Worm (Caenorhabditis elegans) whole organism, L2 larva: ENCODE results near the gene Y73C8C.8.

Source experiments
- C34F6.9 ChIP-seq: fragments of 150-350 bp; optimal IDR thresholded peaks from 2 replicates; lab custom pipeline; 2014; ENCODE audit warnings: missing biosample characterization, missing genetic modification characterization
- F13H6.1 ChIP-seq: sonication (generic microtip); optimal IDR thresholded peaks from 2 replicates; lab custom pipeline; 2016; ENCODE audit warnings: missing genetic modification characterization, missing compliant biosample characterization
- alr-1 ChIP-seq: fragments of 150-350 bp; optimal IDR thresholded peaks from 2 replicates; lab custom pipeline; 2014; ENCODE audit warnings: missing biosample characterization, missing genetic modification characterization
- ama-1 ChIP-seq: fragments of 150-350 bp; optimal IDR thresholded peaks from 2 replicates; lab custom pipeline; 2018; ENCODE audit warnings: inconsistent platforms
- blmp-1 ChIP-seq: sonication (generic microtip); optimal IDR thresholded peaks from 2 replicates; lab custom pipeline; 2017; ENCODE audit warnings: missing genetic modification characterization, mild to moderate bottlenecking, missing compliant biosample characterization, antibody characterized with exemption, moderate library complexity; ENCODE audit not compliant: insufficient read depth
- ceh-16 ChIP-seq: fragments of 150-350 bp; optimal IDR thresholded peaks from 2 replicates; lab custom pipeline; 2014; ENCODE audit warnings: missing biosample characterization, missing genetic modification characterization
- crh-2 ChIP-seq: sonication (generic microtip); optimal IDR thresholded peaks from 2 replicates; lab custom pipeline; 2017; ENCODE audit warnings: missing biosample characterization, missing genetic modification characterization
- egl-27 ChIP-seq: sonication (generic microtip); optimal IDR thresholded peaks from 3 replicates; lab custom pipeline; 2017; ENCODE audit warnings: missing biosample characterization, missing genetic modification reagents, missing genetic modification characterization
- elt-1 ChIP-seq: fragments of 150-350 bp; optimal IDR thresholded peaks from 2 replicates; lab custom pipeline; 2014; ENCODE audit warnings: missing biosample characterization, missing genetic modification characterization
- elt-3 ChIP-seq: sonication (generic microtip); optimal IDR thresholded peaks from 2 replicates; lab custom pipeline; 2017; ENCODE audit warnings: missing biosample characterization, missing genetic modification characterization
- gmeb-1 ChIP-seq: fragments of 150-350 bp; optimal IDR thresholded peaks from 2 replicates; lab custom pipeline; 2014; ENCODE audit warnings: missing biosample characterization, missing genetic modification characterization
- lin-11 ChIP-seq: fragments of 150-350 bp; sonication (generic microtip); optimal IDR thresholded peaks from 2 replicates; lab custom pipeline; 2014; ENCODE audit warnings: missing biosample characterization, missing genetic modification characterization, inconsistent platforms, mixed read lengths
- lin-13 ChIP-seq: fragments of 150-350 bp; optimal IDR thresholded peaks from 2 replicates; lab custom pipeline; 2014; ENCODE audit warnings: missing biosample characterization, missing genetic modification reagents, missing genetic modification characterization
- lin-39 ChIP-seq: fragments of 150-350 bp; optimal IDR thresholded peaks from 2 replicates; lab custom pipeline; 2014; ENCODE audit warnings: missing biosample characterization, missing genetic modification reagents, missing genetic modification characterization
- lsy-2 ChIP-seq, 2 experiments: fragments of 150-350 bp in 1 of 2; sonication (generic microtip) in 1 of 2; optimal IDR thresholded peaks; 2 replicates each; lab custom pipeline; 2014 to 2017; ENCODE audit warnings: missing biosample characterization in 2 of 2, missing genetic modification characterization in 2 of 2
- mab-5 ChIP-seq: fragments of 150-350 bp; optimal IDR thresholded peaks from 2 replicates; lab custom pipeline; 2014; ENCODE audit warnings: missing biosample characterization, missing genetic modification characterization
- mbf-1 ChIP-seq: sonication (generic microtip); optimal IDR thresholded peaks from 2 replicates; lab custom pipeline; 2017; ENCODE audit warnings: missing biosample characterization, missing genetic modification characterization
- nhr-10 ChIP-seq: sonication (generic microtip); optimal IDR thresholded peaks from 2 replicates; lab custom pipeline; 2017; ENCODE audit warnings: missing biosample characterization, missing genetic modification characterization
- nhr-11 ChIP-seq: fragments of 150-350 bp; optimal IDR thresholded peaks from 2 replicates; lab custom pipeline; 2014; ENCODE audit warnings: missing biosample characterization, missing genetic modification characterization
- nhr-129 ChIP-seq: fragments of 150-350 bp; optimal IDR thresholded peaks from 2 replicates; lab custom pipeline; 2014; ENCODE audit warnings: missing biosample characterization, missing genetic modification characterization
- nhr-23 ChIP-seq: fragments of 150-350 bp; optimal IDR thresholded peaks from 2 replicates; lab custom pipeline; 2014; ENCODE audit warnings: missing biosample characterization, missing genetic modification reagents, missing genetic modification characterization
- nhr-77 ChIP-seq: fragments of 150-350 bp; optimal IDR thresholded peaks from 2 replicates; lab custom pipeline; 2014; ENCODE audit warnings: missing biosample characterization, missing genetic modification characterization
- peb-1 ChIP-seq: fragments of 150-350 bp; optimal IDR thresholded peaks from 2 replicates; lab custom pipeline; 2014; ENCODE audit warnings: missing biosample characterization, missing genetic modification characterization
- skn-1 ChIP-seq: sonication (generic microtip); optimal IDR thresholded peaks from 2 replicates; lab custom pipeline; 2017; ENCODE audit warnings: missing biosample characterization, missing genetic modification characterization
- sma-3 ChIP-seq: sonication (generic microtip); optimal IDR thresholded peaks from 2 replicates; lab custom pipeline; 2016; ENCODE audit warnings: missing genetic modification reagents, missing genetic modification characterization, missing compliant biosample characterization
- unc-62 ChIP-seq: fragments of 150-350 bp; optimal IDR thresholded peaks from 2 replicates; lab custom pipeline; 2014; ENCODE audit warnings: missing biosample characterization, missing genetic modification reagents, missing genetic modification characterization
- ztf-1 ChIP-seq: fragments of 200-800 bp; sonication (Bioruptor generic); conservative IDR thresholded peaks from 2 replicates; pipeline ENCODE4 v1.3.6; 2022; ENCODE audit warnings: missing genetic modification characterization, missing compliant biosample characterization
- ztf-11 ChIP-seq: sonication (generic microtip); optimal IDR thresholded peaks from 2 replicates; lab custom pipeline; 2017; ENCODE audit warnings: missing biosample characterization, missing genetic modification characterization
- ztf-4 ChIP-seq: fragments of 150-350 bp; optimal IDR thresholded peaks from 2 replicates; lab custom pipeline; 2014; ENCODE audit warnings: missing biosample characterization, missing genetic modification characterization

The Y73C8C.8 gene

ce11 chrV:3146932-3147331 lies 33.3 kb upstream of the Y73C8C.8 start, which contains the start of gene srab-11:
srab-11 (minus strand) TSS chrV:3147032.
- no peak for TF ChIP-seq lin-39
- TF ChIP-seq alr-1 (tag; lab: Kevin White, UChicago) = no peak
- TF ChIP-seq nhr-129 (tag; lab: Kevin White, UChicago) = no peak
- TF ChIP-seq peb-1 (tag; lab: Kevin White, UChicago) = no peak
- no peak for TF ChIP-seq lin-11

ce11 chrV:3145241-3145640 lies 31.6 kb upstream of the Y73C8C.8 start:
- TF ChIP-seq gmeb-1 (tag; lab: Kevin White, UChicago) = no peak
- no peak for TF ChIP-seq lin-13
- no peak for TF ChIP-seq sma-3
- no peak for TF ChIP-seq blmp-1

ce11 chrV:3144494-3144893 lies 30.8 kb upstream of the Y73C8C.8 start, which contains the start of gene srab-10:
srab-10 (minus strand) TSS chrV:3144594.
- no peak for TF ChIP-seq ceh-16 (tag; lab: Kevin White, UChicago)
- no peak for TF ChIP-seq nhr-10 (tag; lab: Kevin White, UChicago)
- no peak for TF ChIP-seq skn-1 (tag; lab: Kevin White, UChicago)
- no peak for TF ChIP-seq egl-27 (tag; lab: Kevin White, UChicago)
- no peak for TF ChIP-seq mbf-1 (tag; lab: Kevin White, UChicago)

- TF ChIP-seq C34F6.9 (tag; lab: Kevin White, UChicago) = no peak
- TF ChIP-seq alr-1 (tag; lab: Kevin White, UChicago) = no peak
Measured at ce11 chrV:3141190-3141589, 27.5 kb upstream of the Y73C8C.8 start, which contains the start of gene srab-9. srab-9 (minus strand) TSS chrV:3141290.

- no peak for TF ChIP-seq egl-27 (tag; lab: Kevin White, UChicago)
- TF ChIP-seq crh-2 (tag; lab: Kevin White, UChicago) = no peak
Measured at ce11 chrV:3138488-3138887, 24.8 kb upstream of the Y73C8C.8 start, which contains the start of the genes irld-3 and F02C9.1. irld-3 (minus strand) TSS chrV:3138588. F02C9.1 (plus strand) TSS chrV:3138703.

ce11 chrV:3133293-3133755 lies 19.7 kb upstream of the Y73C8C.8 start, which contains the start of gene F02C9.2:
F02C9.2 (plus strand) TSS chrV:3133705.
- no peak for TF ChIP-seq C34F6.9 (tag; lab: Kevin White, UChicago)
- TF ChIP-seq mab-5 (tag; lab: Kevin White, UChicago) = no peak
- no peak for TF ChIP-seq elt-1
- TF ChIP-seq peb-1 (tag; lab: Kevin White, UChicago) = no peak
- TF ChIP-seq lsy-2 (tag; optimal IDR thresholded peaks at IDR 0.05; lab: Kevin White, UChicago) = no peak
- TF ChIP-seq alr-1 (tag; lab: Kevin White, UChicago) = no peak
- no peak for TF ChIP-seq blmp-1
- no peak for TF ChIP-seq F13H6.1 (tag; lab: Kevin White, UChicago)
- TF ChIP-seq ztf-1 (GFP tag; lab: Robert Waterston, UW) = no peak
- no peak for TF ChIP-seq ztf-11 (tag; lab: Kevin White, UChicago)

ce11 chrV:3132116-3132515 lies 18.5 kb upstream of the Y73C8C.8 start:
- TF ChIP-seq lin-39 (no peak), elt-1 (no peak), nhr-11 (no peak), ztf-4 (no peak), nhr-77 (no peak), peb-1 (tag; lab: Kevin White, UChicago) (no peak), C34F6.9 (tag; lab: Kevin White, UChicago) (no peak), ama-1 (no peak), nhr-23 (tag; lab: Kevin White, UChicago) (no peak), nhr-10 (tag; lab: Kevin White, UChicago) (no peak), elt-3 (tag; lab: Kevin White, UChicago) (no peak), ztf-1 (GFP tag; lab: Robert Waterston, UW) (no peak), unc-62 (GFP tag; lab: Kevin White, UChicago) (no peak), egl-27 (tag; lab: Kevin White, UChicago) (no peak), sma-3 (no peak)
- TF ChIP-seq, all 48 proteins: peak for 0
